Fruit fly (Drosophila melanogaster) whole organism, embryonic: ENCODE data around the gene NdufV3.

Experiments
- Aef1 ChIP-seq: fragments of 200-800 bp; sonication (Bioruptor generic); IDR thresholded peaks from 3 replicates; pipeline ENCODE4 v1.3.6; 2022; ENCODE audit warnings: missing biosample characterization, missing genetic modification characterization
- CG10543 ChIP-seq: fragments of 200-800 bp; sonication (Bioruptor generic); optimal IDR thresholded peaks from 3 replicates; lab custom pipeline; 2017; ENCODE audit warnings: missing biosample characterization, mild to moderate bottlenecking, missing genetic modification characterization, moderate library complexity
- CG12391 ChIP-seq: fragments of 200-800 bp; sonication (Bioruptor generic); optimal IDR thresholded peaks from 3 replicates; lab custom pipeline; 2018; ENCODE audit warnings: missing biosample characterization, mild to moderate bottlenecking, missing genetic modification characterization, moderate library complexity
- CG12744 ChIP-seq: fragments of 200-800 bp; sonication (Bioruptor generic); optimal IDR thresholded peaks from 2 replicates; lab custom pipeline; 2016; ENCODE audit warnings: missing biosample characterization, missing genetic modification characterization
- CG1603 ChIP-seq: fragments of 200-800 bp; sonication (Bioruptor generic); optimal IDR thresholded peaks from 2 replicates; lab custom pipeline; 2019; ENCODE audit warnings: missing biosample characterization, mild to moderate bottlenecking, missing genetic modification characterization, moderate library complexity
- CG16813 ChIP-seq: fragments of 200-800 bp; sonication (Bioruptor generic); IDR thresholded peaks from 3 replicates; pipeline ENCODE4 v1.3.6; 2022; ENCODE audit warnings: missing biosample characterization, missing genetic modification characterization; ENCODE audit not compliant: partially characterized antibody
- CG17359 ChIP-seq: fragments of 200-800 bp; sonication (Bioruptor generic); optimal IDR thresholded peaks from 3 replicates; lab custom pipeline; 2018; ENCODE audit warnings: missing biosample characterization, mild to moderate bottlenecking, missing genetic modification characterization, moderate library complexity
- CG18599 ChIP-seq: fragments of 200-800 bp; sonication (Bioruptor generic); optimal IDR thresholded peaks from 3 replicates; lab custom pipeline; 2017; ENCODE audit warnings: missing biosample characterization, missing genetic modification characterization, mild to moderate bottlenecking, moderate library complexity, missing genetic modification reagents
- CG31365 ChIP-seq: fragments of 200-800 bp; sonication (Bioruptor generic); optimal IDR thresholded peaks from 2 replicates; lab custom pipeline; 2018; ENCODE audit warnings: missing biosample characterization, mild to moderate bottlenecking, missing genetic modification characterization
- CG33557 ChIP-seq: fragments of 200-800 bp; sonication (Bioruptor generic); optimal IDR thresholded peaks from 2 replicates; lab custom pipeline; 2019; ENCODE audit warnings: missing biosample characterization, mild to moderate bottlenecking, missing genetic modification characterization, moderate library complexity
- CG3847 ChIP-seq: fragments of 200-800 bp; sonication (Bioruptor generic); IDR thresholded peaks from 2 replicates; pipeline ENCODE4 v1.3.6; 2022; ENCODE audit warnings: missing biosample characterization, missing genetic modification characterization
- CG8290 ChIP-seq, 3 experiments: fragments of 200-800 bp; sonication (Bioruptor generic); optimal IDR thresholded peaks; 2 replicates each; lab custom pipeline; 2016 to 2019; ENCODE audit warnings: missing biosample characterization in 3 of 3, missing genetic modification characterization in 3 of 3, mild to moderate bottlenecking in 2 of 3, moderate library complexity in 1 of 3
- CG8944 ChIP-seq: fragments of 200-800 bp; sonication (Bioruptor generic); optimal IDR thresholded peaks from 3 replicates; lab custom pipeline; 2016; ENCODE audit warnings: missing biosample characterization, missing genetic modification characterization
- Camta ChIP-seq: fragments of 200-800 bp; sonication (Bioruptor generic); optimal IDR thresholded peaks from 2 replicates; lab custom pipeline; 2016; ENCODE audit warnings: missing biosample characterization, missing genetic modification characterization
- Drgx ChIP-seq: fragments of 200-800 bp; sonication (Bioruptor generic); IDR thresholded peaks from 2 replicates; pipeline ENCODE4 v1.3.6; 2022; ENCODE audit warnings: missing biosample characterization, missing genetic modification characterization
- E2f2 ChIP-seq: fragments of 200-800 bp; sonication (Bioruptor generic); IDR thresholded peaks from 2 replicates; pipeline ENCODE4 v1.3.6; 2022; ENCODE audit warnings: missing biosample characterization, missing genetic modification characterization
- Eip74EF ChIP-seq, 2 experiments: fragments of 200-800 bp in 1 of 2; fragments of >200 bp in 1 of 2; sonication (Bioruptor generic) in 1 of 2; optimal IDR thresholded peaks; 2 replicates each; lab custom pipeline; 2017 to 2019; ENCODE audit warnings: missing biosample characterization in 2 of 2, missing genetic modification characterization in 2 of 2, mild to moderate bottlenecking in 1 of 2, moderate library complexity in 1 of 2
- HmgZ ChIP-seq: fragments of 200-800 bp; sonication (Bioruptor generic); optimal IDR thresholded peaks from 2 replicates; lab custom pipeline; 2018; ENCODE audit warnings: missing biosample characterization, mild to moderate bottlenecking, missing genetic modification characterization
- Lim3 ChIP-seq: fragments of 200-800 bp; sonication (Bioruptor generic); IDR thresholded peaks from 2 replicates; pipeline ENCODE4 v1.3.6; 2022; ENCODE audit warnings: missing biosample characterization, missing genetic modification characterization
- NFAT ChIP-seq: fragments of 200-800 bp; sonication (Bioruptor generic); IDR thresholded peaks from 2 replicates; pipeline ENCODE4 v1.3.6; 2022; ENCODE audit warnings: missing biosample characterization, missing genetic modification characterization
- Neu2 ChIP-seq: fragments of 200-800 bp; sonication (Bioruptor generic); optimal IDR thresholded peaks from 3 replicates; lab custom pipeline; 2016; ENCODE audit warnings: missing biosample characterization, missing genetic modification characterization, borderline replicate concordance
- Pdp1 ChIP-seq, 2 experiments: fragments of 200-800 bp; sonication (Bioruptor generic); optimal IDR thresholded peaks; 3 replicates each; lab custom pipeline; 2016; ENCODE audit warnings: missing biosample characterization in 2 of 2, missing genetic modification characterization in 2 of 2, mild to moderate bottlenecking in 1 of 2, moderate library complexity in 1 of 2
- Ptx1 ChIP-seq: fragments of 200-800 bp; sonication (Bioruptor generic); IDR thresholded peaks from 2 replicates; pipeline ENCODE4 v1.3.6; 2022; ENCODE audit warnings: missing biosample characterization, missing genetic modification characterization
- Rfx ChIP-seq: fragments of 200-800 bp; sonication (Bioruptor generic); IDR thresholded peaks from 2 replicates; pipeline ENCODE4 v1.3.6; 2022; ENCODE audit warnings: missing biosample characterization, missing genetic modification characterization
- Sin3A ChIP-seq: fragments of >200 bp; optimal IDR thresholded peaks from 2 replicates; lab custom pipeline; 2018
- Sry-δ ChIP-seq: fragments of 200-800 bp; sonication (Bioruptor generic); optimal IDR thresholded peaks from 2 replicates; lab custom pipeline; 2016; ENCODE audit warnings: missing biosample characterization, missing genetic modification characterization
- Trl ChIP-seq, 3 experiments: fragments of >200 bp in 2 of 3; fragments of 200-800 bp in 1 of 3; sonication (Bioruptor generic) in 1 of 3; optimal IDR thresholded peaks; 2 replicates in 1 of 3; 3 replicates in 2 of 3; lab custom pipeline; 2016 to 2017; ENCODE audit warnings: missing biosample characterization in 1 of 3, missing genetic modification characterization in 1 of 3
- YL-1 ChIP-seq: fragments of 200-800 bp; sonication (Bioruptor generic); optimal IDR thresholded peaks from 3 replicates; lab custom pipeline; 2017; ENCODE audit warnings: missing biosample characterization, mild to moderate bottlenecking, missing genetic modification characterization
- amos ChIP-seq: fragments of 200-800 bp; sonication (Bioruptor generic); IDR thresholded peaks from 2 replicates; pipeline ENCODE4 v1.3.6; 2022; ENCODE audit warnings: missing biosample characterization, missing genetic modification characterization; ENCODE audit not compliant: partially characterized antibody
- chif ChIP-seq, 2 experiments: fragments of 200-800 bp; sonication (Bioruptor generic); optimal IDR thresholded peaks; 3 replicates each; lab custom pipeline; 2016; ENCODE audit warnings: missing biosample characterization in 2 of 2, missing genetic modification characterization in 2 of 2
- croc ChIP-seq: fragments of 200-800 bp; sonication (Bioruptor generic); conservative IDR thresholded peaks from 3 replicates; pipeline ENCODE4 v1.3.6; 2022; ENCODE audit warnings: missing biosample characterization, missing genetic modification characterization
- ken ChIP-seq: fragments of 200-800 bp; sonication (Bioruptor generic); IDR thresholded peaks from 3 replicates; pipeline ENCODE4 v1.3.6; 2022; ENCODE audit warnings: missing biosample characterization, missing genetic modification characterization
- lmd ChIP-seq: fragments of 200-800 bp; sonication (Bioruptor generic); IDR thresholded peaks from 2 replicates; pipeline ENCODE4 v1.3.6; 2022; ENCODE audit warnings: missing biosample characterization, missing genetic modification characterization
- pan ChIP-seq, 4 experiments: fragments of >200 bp in 3 of 4; fragments of 200-800 bp in 1 of 4; sonication (Bioruptor generic) in 1 of 4; optimal IDR thresholded peaks in 3 of 4; IDR thresholded peaks in 1 of 4; 2 replicates each; pipeline versions ENCODE4 v1.3.6 to Lab custom; 2017 to 2022; ENCODE audit warnings: missing biosample characterization in 2 of 4, missing genetic modification characterization in 2 of 4, mixed read lengths in 1 of 4
- pzg ChIP-seq: fragments of 200-800 bp; sonication (Bioruptor generic); optimal IDR thresholded peaks from 3 replicates; lab custom pipeline; 2018; ENCODE audit warnings: missing biosample characterization, mild to moderate bottlenecking, missing genetic modification characterization, moderate library complexity
- run ChIP-seq: fragments of 200-800 bp; sonication (Bioruptor generic); optimal IDR thresholded peaks from 3 replicates; lab custom pipeline; 2018; ENCODE audit warnings: missing biosample characterization, mild to moderate bottlenecking, missing genetic modification characterization
- scrt ChIP-seq: fragments of 200-800 bp; sonication (Bioruptor generic); optimal IDR thresholded peaks from 2 replicates; lab custom pipeline; 2018; ENCODE audit warnings: missing biosample characterization, mild to moderate bottlenecking, missing genetic modification characterization, moderate library complexity
- seq ChIP-seq: fragments of 200-800 bp; sonication (Bioruptor generic); IDR thresholded peaks from 2 replicates; pipeline ENCODE4 v1.3.6; 2022; ENCODE audit warnings: missing biosample characterization, missing genetic modification characterization
- sqz ChIP-seq: fragments of 200-800 bp; sonication (Bioruptor generic); optimal IDR thresholded peaks from 3 replicates; lab custom pipeline; 2018; ENCODE audit warnings: missing biosample characterization, mild to moderate bottlenecking, missing genetic modification characterization
- ssp ChIP-seq: fragments of 200-800 bp; sonication (Bioruptor generic); IDR thresholded peaks from 2 replicates; pipeline ENCODE4 v1.3.6; 2022; ENCODE audit warnings: missing biosample characterization, missing genetic modification characterization
- tll ChIP-seq, 2 experiments: fragments of 200-800 bp in 1 of 2; fragments of >200 bp in 1 of 2; sonication (Bioruptor generic) in 1 of 2; optimal IDR thresholded peaks; 2 replicates each; lab custom pipeline; 2017 to 2019; ENCODE audit warnings: missing biosample characterization in 2 of 2, missing genetic modification characterization in 2 of 2, mild to moderate bottlenecking in 1 of 2, moderate library complexity in 1 of 2
- trem ChIP-seq: fragments of 200-800 bp; optimal IDR thresholded peaks from 3 replicates; lab custom pipeline; 2019; ENCODE audit warnings: missing biosample characterization, mild to moderate bottlenecking, missing genetic modification characterization, moderate library complexity
- ttk ChIP-seq: fragments of 200-800 bp; sonication (Bioruptor generic); IDR thresholded peaks from 2 replicates; pipeline ENCODE4 v2.1.2; 2022; ENCODE audit warnings: missing biosample characterization, missing genetic modification characterization
- vnd ChIP-seq: fragments of 200-800 bp; sonication (Bioruptor generic); IDR thresholded peaks from 3 replicates; pipeline ENCODE4 v1.3.6; 2022; ENCODE audit warnings: missing biosample characterization, missing genetic modification characterization; ENCODE audit not compliant: partially characterized antibody
- vvl ChIP-seq: fragments of 200-800 bp; sonication (Bioruptor generic); IDR thresholded peaks from 2 replicates; pipeline ENCODE4 v1.3.6; 2022; ENCODE audit warnings: missing biosample characterization, missing genetic modification characterization
- zfh1 ChIP-seq: fragments of 200-800 bp; sonication (Bioruptor generic); IDR thresholded peaks from 3 replicates; pipeline ENCODE4 v1.3.6; 2022; ENCODE audit warnings: missing biosample characterization, missing genetic modification characterization

The NdufV3 gene

dm6 chrX:11350505-11351327 lies 918 bp downstream of the NdufV3 start, which contains the start of gene CG1737 (continued):
- TF ChIP-seq CG33557 = no peak
- TF ChIP-seq Sin3A (lab: Kevin White, UChicago) = peak; percentile 48
- TF ChIP-seq croc (GFP tag; lab: Robert Waterston, UW) = no peak
- no peak for TF ChIP-seq CG12744 (GFP tag; lab: Kevin White, UChicago)
- TF ChIP-seq vnd = no peak
- TF ChIP-seq CG8290 (GFP tag; optimal IDR thresholded peaks at IDR 0.05; lab: Kevin White, UChicago) = no peak
- peak in 1 of 2 experiments; percentile 76 for TF ChIP-seq CG8290 (tag; optimal IDR thresholded peaks at IDR 0.05; lab: Kevin White, UChicago)
- TF ChIP-seq NFAT = peak; percentile 43; the same call in 1 of the 2 replicates
- TF ChIP-seq Aef1 (GFP tag; lab: Robert Waterston, UW) = no peak
- no peak for TF ChIP-seq zfh1 (GFP tag; lab: Robert Waterston, UW)
- no peak for TF ChIP-seq Pdp1 (GFP tag; optimal IDR thresholded peaks at IDR 0.05; lab: Kevin White, UChicago)
- no peak for TF ChIP-seq CG17359
- TF ChIP-seq seq = 0 out of 2 replicates have a peak, but pooled peaks have one; percentile 9
- no peak for TF ChIP-seq CG12391
- no peak for TF ChIP-seq ttk (GFP tag; lab: Robert Waterston, UW)
- TF ChIP-seq lmd = no peak
- TF ChIP-seq E2f2 (GFP tag; lab: Robert Waterston, UW) = peak; percentile 37; the same call in 1 of the 2 replicates
- TF ChIP-seq pzg (GFP tag; lab: Kevin White, UChicago) = peak; percentile 50
- TF ChIP-seq Trl (optimal IDR thresholded peaks at IDR 0.05; lab: Kevin White, UChicago) = peak; percentile 28 to 72
- no peak for TF ChIP-seq Trl (GFP tag; optimal IDR thresholded peaks at IDR 0.05; lab: Kevin White, UChicago)
- TF ChIP-seq amos (GFP tag; lab: Robert Waterston, UW) = 0 out of 2 replicates have a peak, but pooled peaks have one; percentile 8
- TF ChIP-seq Camta (GFP tag; lab: Kevin White, UChicago) = no peak
- 0 out of 2 replicates have a peak, but pooled peaks have one; percentile 7 for TF ChIP-seq CG3847
- peak; percentile 47; the same call in 1 of the 3 replicates for TF ChIP-seq ken (GFP tag; lab: Robert Waterston, UW)
- TF ChIP-seq YL-1 (GFP tag; lab: Kevin White, UChicago) = peak; percentile 71
- no peak for TF ChIP-seq Neu2 (GFP tag; lab: Kevin White, UChicago)
- peak; percentile 55 for TF ChIP-seq CG18599 (GFP tag; lab: Kevin White, UChicago)
- peak; percentile 86 for TF ChIP-seq sqz (GFP tag; lab: Kevin White, UChicago)
- peak; percentile 1 for TF ChIP-seq CG1603 (tag; lab: Kevin White, UChicago)
- peak; percentile 27; the same call in 1 of the 2 replicates for TF ChIP-seq ssp (GFP tag; lab: Robert Waterston, UW)
- no peak for TF ChIP-seq CG16813 (GFP tag; lab: Robert Waterston, UW)
- no peak for TF ChIP-seq Lim3 (GFP tag; lab: Robert Waterston, UW)
- peak; percentile 5 for TF ChIP-seq CG8944
- TF ChIP-seq Eip74EF (GFP tag; optimal IDR thresholded peaks at IDR 0.05; lab: Kevin White, UChicago) = no peak
- TF ChIP-seq chif (GFP tag; optimal IDR thresholded peaks at IDR 0.05; lab: Kevin White, UChicago) = peak in 1 of 2 experiments; percentile 9
- TF ChIP-seq CG10543 = peak; percentile 28
- no peak for TF ChIP-seq CG31365 (tag; lab: Kevin White, UChicago)
- no peak for TF ChIP-seq tll (GFP tag; optimal IDR thresholded peaks at IDR 0.05; lab: Kevin White, UChicago)
- no peak for TF ChIP-seq pan (optimal IDR thresholded peaks at IDR 0.05; lab: Kevin White, UChicago)
- no peak for TF ChIP-seq pan (GFP tag; optimal IDR thresholded peaks at IDR 0.05 in 1 of 2, IDR thresholded peaks at IDR 0.05 in 1 of 2)
- TF ChIP-seq scrt (GFP tag; lab: Kevin White, UChicago) = peak; percentile 7
- TF ChIP-seq Ptx1 = peak; percentile 11; the same call in 1 of the 2 replicates
- TF ChIP-seq HmgZ (tag; lab: Kevin White, UChicago) = peak; percentile 11
- TF ChIP-seq trem (tag; lab: Kevin White, UChicago) = no peak
- peak; percentile 38; the same call in 1 of the 2 replicates for TF ChIP-seq Rfx (GFP tag; lab: Robert Waterston, UW)
- TF ChIP-seq Sry-δ (GFP tag; lab: Kevin White, UChicago) = peak; percentile 40
- no peak for TF ChIP-seq run
- peak; percentile 10; the same call in 1 of the 2 replicates for TF ChIP-seq vvl (GFP tag; lab: Robert Waterston, UW)
- 0 out of 2 replicates have a peak, but pooled peaks have one; percentile 6 for TF ChIP-seq Drgx (GFP tag; lab: Robert Waterston, UW)
